Fruit fly (Drosophila melanogaster): ENCODE data around the gene Or22a.

The Or22a gene

dm6 chr2L:1478488-1478887 lies 41.8 kb upstream of the Or22a start (continued):
- TF ChIP-seq Atf-2 (GFP tag; optimal IDR thresholded peaks at IDR 0.05) (no peak), CG9932 (GFP tag; IDR thresholded peaks at IDR 0.05) (no peak)

dm6 chr2L:1485975-1486665 lies 34.2 kb upstream of the Or22a start:
- TF ChIP-seq Ets65A (GFP tag) (peak; percentile 59), pum (GFP tag; optimal IDR thresholded peaks at IDR 0.05) (no peak), az2 (GFP tag; optimal IDR thresholded peaks at IDR 0.05) (no peak), kni (GFP tag; optimal IDR thresholded peaks at IDR 0.05) (no peak), Ets97D (GFP tag; optimal IDR thresholded peaks at IDR 0.05) (no peak), gce (GFP tag; IDR thresholded peaks at IDR 0.05) (no peak), Max (GFP tag; optimal IDR thresholded peaks at IDR 0.05) (no peak), Optix (GFP tag; IDR thresholded peaks at IDR 0.05) (0 out of 3 replicates have a peak, but pooled peaks have one; percentile 24), CG4820 (GFP tag; optimal IDR thresholded peaks at IDR 0.05) (no peak), gcm (GFP tag; optimal IDR thresholded peaks at IDR 0.05) (no peak), CG12219 (GFP tag; optimal IDR thresholded peaks at IDR 0.05) (no peak), Dref (GFP tag; IDR thresholded peaks at IDR 0.05) (peak; percentile 21; the same call in 1 of the 2 replicates), eve (GFP tag; optimal IDR thresholded peaks at IDR 0.05) (peak in 1 of 2 experiments; percentile 37), salm (tag; optimal IDR thresholded peaks at IDR 0.05) (no peak), Doc3 (GFP tag; IDR thresholded peaks at IDR 0.05; ENCODE audit: partially characterized antibody) (no peak), Neu2 (GFP tag; optimal IDR thresholded peaks at IDR 0.05; ENCODE audit: borderline replicate concordance) (no peak), toy (GFP tag; IDR thresholded peaks at IDR 0.05) (no peak), CG34422 (GFP tag; IDR thresholded peaks at IDR 0.05) (peak; percentile 36; the same call in 2 of the 3 replicates), Sin3A (optimal IDR thresholded peaks at IDR 0.05) (no peak), Hsf (GFP tag; optimal IDR thresholded peaks at IDR 0.05) (no peak), CG31365 (tag; optimal IDR thresholded peaks at IDR 0.05) (no peak), slp2 (GFP tag; optimal IDR thresholded peaks at IDR 0.05) (no peak), CG16813 (GFP tag; IDR thresholded peaks at IDR 0.05; ENCODE audit: partially characterized antibody) (no peak), Oli (tag; optimal IDR thresholded peaks at IDR 0.05) (no peak), ro (GFP tag; IDR thresholded peaks at IDR 0.05) (no peak), Drgx (GFP tag; IDR thresholded peaks at IDR 0.05) (peak; percentile 82), unpg (GFP tag; optimal IDR thresholded peaks at IDR 0.05) (no peak), CG9932 (GFP tag; IDR thresholded peaks at IDR 0.05) (no peak), CG4854 (GFP tag; optimal IDR thresholded peaks at IDR 0.05) (no peak), CkIIα-i1 (GFP tag; IDR thresholded peaks at IDR 0.05) (no peak), Xrp1 (GFP tag; IDR thresholded peaks at IDR 0.05) (no peak; the same call in 1 of the 2 replicates), prd (optimal IDR thresholded peaks at IDR 0.05) (no peak), prd (GFP tag; IDR thresholded peaks at IDR 0.05) (peak; percentile 70), CG18599 (GFP tag; optimal IDR thresholded peaks at IDR 0.05) (peak; percentile 23), odd (GFP tag; optimal IDR thresholded peaks at IDR 0.05) (no peak), PHDP (tag; optimal IDR thresholded peaks at IDR 0.05) (no peak), E2f1 (GFP tag; IDR thresholded peaks at IDR 0.05) (peak; percentile 42; the same call in 1 of the 2 replicates), otp (GFP tag; IDR thresholded peaks at IDR 0.05) (0 out of 3 replicates have a peak, but pooled peaks have one; percentile 9), oc (tag; optimal IDR thresholded peaks at IDR 0.05) (no peak), GATAe (GFP tag; conservative IDR thresholded peaks at IDR 0.05) (no peak), vnd (GFP tag; IDR thresholded peaks at IDR 0.05; ENCODE audit: partially characterized antibody) (no peak), jumu (GFP tag; optimal IDR thresholded peaks at IDR 0.05) (no peak), Chrac-16 (GFP tag; optimal IDR thresholded peaks at IDR 0.05) (no peak), Gug (GFP tag; IDR thresholded peaks at IDR 0.05) (peak; percentile 59; the same call in 3 of the 4 replicates), Camta (GFP tag; optimal IDR thresholded peaks at IDR 0.05) (no peak), CG14667 (GFP tag; IDR thresholded peaks at IDR 0.05) (peak; percentile 21; the same call in 1 of the 2 replicates), chinmo (GFP tag; IDR thresholded peaks at IDR 0.05; ENCODE audit: partially characterized antibody) (no peak), Nf-YB (GFP tag; optimal IDR thresholded peaks at IDR 0.05) (no peak)
